Worm (Caenorhabditis elegans) whole organism, L4 larva: Measurements from ENCODE around the gene emc-2.
A peak's percentile ranks its signal among the peaks of the same experiment; 100 is the strongest.

ENCODE experiments used
- D1046.2 ChIP-seq: fragments of 200-800 bp; sonication (Bioruptor generic); IDR thresholded peaks from 2 replicates; pipeline ENCODE4 v1.3.6; 2022; ENCODE audit warnings: missing genetic modification characterization, missing compliant biosample characterization
- F10B5.3 ChIP-seq: sonication (generic microtip); optimal IDR thresholded peaks from 2 replicates; lab custom pipeline; 2016; ENCODE audit warnings: mild to moderate bottlenecking, missing genetic modification characterization, missing compliant biosample characterization
- F37D6.2 ChIP-seq: sonication (generic microtip); optimal IDR thresholded peaks from 2 replicates; lab custom pipeline; 2016; ENCODE audit warnings: mild to moderate bottlenecking, missing genetic modification characterization, missing compliant biosample characterization
- F49E8.2 ChIP-seq: sonication (generic microtip); optimal IDR thresholded peaks from 2 replicates; lab custom pipeline; 2016; ENCODE audit warnings: missing compliant biosample characterization, mild to moderate bottlenecking, missing genetic modification characterization, borderline replicate concordance
- Y48G9A.11 ChIP-seq: fragments of 200-800 bp; sonication (Bioruptor generic); IDR thresholded peaks from 2 replicates; pipeline ENCODE4 v1.3.6; 2022; ENCODE audit warnings: missing genetic modification reagents, missing genetic modification characterization, missing compliant biosample characterization
- ZK337.2 ChIP-seq: fragments of 200-800 bp; sonication (Bioruptor generic); IDR thresholded peaks from 2 replicates; pipeline ENCODE4 v1.3.6; 2022; ENCODE audit warnings: missing genetic modification reagents, missing genetic modification characterization, missing compliant biosample characterization
- aha-1 ChIP-seq: fragments of 150-350 bp; peaks from one replicate; lab custom pipeline; 2014; ENCODE audit warnings: missing biosample characterization, missing genetic modification characterization
- aly-2 ChIP-seq: sonication (generic microtip); optimal IDR thresholded peaks from 2 replicates; lab custom pipeline; 2018; ENCODE audit warnings: missing biosample characterization, missing genetic modification characterization
- attf-4 ChIP-seq: sonication (generic microtip); optimal IDR thresholded peaks from 3 replicates; lab custom pipeline; 2017; ENCODE audit warnings: missing biosample characterization, missing genetic modification characterization
- ceh-20 ChIP-seq: fragments of 200-800 bp; sonication (Bioruptor generic); IDR thresholded peaks from 2 replicates; pipeline ENCODE4 v1.3.6; 2022; ENCODE audit warnings: missing genetic modification reagents, missing genetic modification characterization, missing compliant biosample characterization
- ceh-82 ChIP-seq: sonication (generic microtip); optimal IDR thresholded peaks from 2 replicates; lab custom pipeline; 2017; ENCODE audit warnings: missing biosample characterization, missing genetic modification characterization
- ces-1 ChIP-seq: fragments of 150-350 bp; sonication (generic microtip); optimal IDR thresholded peaks from 4 replicates; lab custom pipeline; 2014; ENCODE audit warnings: missing biosample characterization, missing genetic modification reagents, missing genetic modification characterization
- cey-2 ChIP-seq: sonication (generic microtip); optimal IDR thresholded peaks from 3 replicates; lab custom pipeline; 2017; ENCODE audit warnings: missing genetic modification characterization, mild to moderate bottlenecking, missing compliant biosample characterization, antibody characterized with exemption, borderline replicate concordance; ENCODE audit not compliant: insufficient read depth
- dmd-9 ChIP-seq: fragments of 200-800 bp; sonication (Bioruptor generic); IDR thresholded peaks from 2 replicates; pipeline ENCODE4 v1.3.6; 2022; ENCODE audit warnings: missing genetic modification reagents, missing genetic modification characterization, missing compliant biosample characterization
- dpl-1 ChIP-seq: fragments of 150-350 bp; optimal IDR thresholded peaks from 2 replicates; lab custom pipeline; 2014; ENCODE audit warnings: missing biosample characterization, missing genetic modification reagents, missing genetic modification characterization
- duxl-1 ChIP-seq: sonication (generic microtip); optimal IDR thresholded peaks from 2 replicates; lab custom pipeline; 2016; ENCODE audit warnings: mild to moderate bottlenecking, missing genetic modification characterization, moderate library complexity, missing compliant biosample characterization; ENCODE audit not compliant: poor library complexity
- egl-43 ChIP-seq: fragments of 200-800 bp; sonication (Bioruptor generic); IDR thresholded peaks from 2 replicates; pipeline ENCODE4 v1.3.6; 2022; ENCODE audit warnings: missing genetic modification reagents, missing genetic modification characterization, missing compliant biosample characterization
- fos-1 ChIP-seq: fragments of 150-350 bp; optimal IDR thresholded peaks from 2 replicates; lab custom pipeline; 2014; ENCODE audit warnings: missing biosample characterization, missing genetic modification characterization
- hmg-1.1 ChIP-seq: fragments of 200-800 bp; sonication (Bioruptor generic); IDR thresholded peaks from 2 replicates; pipeline ENCODE4 v1.3.6; 2022; ENCODE audit warnings: missing genetic modification reagents, missing genetic modification characterization, missing compliant biosample characterization
- jun-1 ChIP-seq: fragments of 150-350 bp; optimal IDR thresholded peaks from 2 replicates; lab custom pipeline; 2014; ENCODE audit warnings: missing biosample characterization, missing genetic modification reagents, missing genetic modification characterization
- lim-7 ChIP-seq: fragments of 200-800 bp; sonication (Bioruptor generic); IDR thresholded peaks from 2 replicates; pipeline ENCODE4 v1.3.6; 2022; ENCODE audit warnings: missing genetic modification characterization, missing compliant biosample characterization
- lin-13 ChIP-seq: fragments of 150-350 bp; optimal IDR thresholded peaks from 2 replicates; lab custom pipeline; 2014; ENCODE audit warnings: missing biosample characterization, missing genetic modification reagents, missing genetic modification characterization
- lin-15B ChIP-seq: fragments of 150-350 bp; sonication (generic microtip); optimal IDR thresholded peaks from 3 replicates; lab custom pipeline; 2014; ENCODE audit warnings: missing biosample characterization, missing genetic modification characterization
- lin-29 ChIP-seq: fragments of 200-800 bp; sonication (Bioruptor generic); IDR thresholded peaks from 2 replicates; pipeline ENCODE4 v1.3.6; 2022; ENCODE audit warnings: missing genetic modification reagents, missing genetic modification characterization, missing compliant biosample characterization
- lin-38 ChIP-seq: fragments of 200-800 bp; sonication (Bioruptor generic); IDR thresholded peaks from 2 replicates; pipeline ENCODE4 v1.3.6; 2022; ENCODE audit warnings: missing genetic modification reagents, missing genetic modification characterization, missing compliant biosample characterization
- lin-39 ChIP-seq: fragments of 150-350 bp; optimal IDR thresholded peaks from 2 replicates; lab custom pipeline; 2014; ENCODE audit warnings: missing biosample characterization, missing genetic modification reagents, missing genetic modification characterization
- madf-9 ChIP-seq: fragments of 200-800 bp; sonication (Bioruptor generic); conservative IDR thresholded peaks from 2 replicates; pipeline ENCODE4 v1.3.6; 2022; ENCODE audit warnings: missing genetic modification reagents, missing genetic modification characterization, missing compliant biosample characterization
- mdt-29 ChIP-seq: fragments of 200-800 bp; sonication (Bioruptor generic); IDR thresholded peaks from 2 replicates; pipeline ENCODE4 v1.3.6; 2022; ENCODE audit warnings: missing genetic modification reagents, missing genetic modification characterization, missing compliant biosample characterization
- mes-2 ChIP-seq: sonication (generic microtip); optimal IDR thresholded peaks from 2 replicates; lab custom pipeline; 2016; ENCODE audit warnings: missing genotype, mild to moderate bottlenecking, missing genetic modification characterization, missing compliant biosample characterization; ENCODE audit not compliant: poor library complexity, severe bottlenecking
- mxl-2 ChIP-seq: fragments of 200-800 bp; sonication (Bioruptor generic); conservative IDR thresholded peaks from 2 replicates; pipeline ENCODE4 v1.3.6; 2022; ENCODE audit warnings: missing genetic modification reagents, missing genetic modification characterization, missing compliant biosample characterization
- nhr-25 ChIP-seq: sonication (generic microtip); optimal IDR thresholded peaks from 2 replicates; lab custom pipeline; 2017; ENCODE audit warnings: missing genetic modification characterization, mild to moderate bottlenecking, missing compliant biosample characterization, antibody characterized with exemption, moderate library complexity, borderline replicate concordance; ENCODE audit not compliant: insufficient read depth
- nhr-42 ChIP-seq: fragments of 200-800 bp; sonication (Bioruptor generic); IDR thresholded peaks from 2 replicates; pipeline ENCODE4 v1.3.6; 2022; ENCODE audit warnings: missing genetic modification characterization, missing compliant biosample characterization
- nhr-48 ChIP-seq: sonication (generic microtip); optimal IDR thresholded peaks from 2 replicates; lab custom pipeline; 2016; ENCODE audit warnings: mild to moderate bottlenecking, missing genetic modification characterization, missing compliant biosample characterization
- nhr-6 ChIP-seq: fragments of 150-350 bp; optimal IDR thresholded peaks from 2 replicates; lab custom pipeline; 2014; ENCODE audit warnings: missing biosample characterization, missing genetic modification characterization
- pha-4 ChIP-seq, 2 experiments: fragments of 150-350 bp in 1 of 2; fragments of 200-800 bp in 1 of 2; sonication (Bioruptor generic) in 1 of 2; IDR thresholded peaks in 1 of 2; optimal IDR thresholded peaks in 1 of 2; 2 replicates each; pipeline versions ENCODE4 v1.3.6 to Lab custom; 2014 to 2022; ENCODE audit warnings: missing genetic modification characterization in 2 of 2, missing genetic modification reagents in 2 of 2, missing biosample characterization in 1 of 2, missing compliant biosample characterization in 1 of 2
- set-16 ChIP-seq: fragments of 200-800 bp; sonication (Bioruptor generic); IDR thresholded peaks from 2 replicates; pipeline ENCODE4 v1.3.6; 2022; ENCODE audit warnings: missing genetic modification reagents, missing genetic modification characterization, missing compliant biosample characterization
- skn-1 ChIP-seq: fragments of 150-350 bp; optimal IDR thresholded peaks from 2 replicates; lab custom pipeline; 2014; ENCODE audit warnings: missing biosample characterization, missing genetic modification characterization
- spr-3 ChIP-seq: fragments of 200-800 bp; sonication (Bioruptor generic); optimal IDR thresholded peaks from 2 replicates; lab custom pipeline; 2018; ENCODE audit warnings: mild to moderate bottlenecking, missing genetic modification characterization, missing compliant biosample characterization
- unc-130 ChIP-seq: sonication (generic microtip); optimal IDR thresholded peaks from 2 replicates; lab custom pipeline; 2016; ENCODE audit warnings: missing genetic modification reagents, missing genetic modification characterization, missing compliant biosample characterization
- vab-7 ChIP-seq: fragments of 200-800 bp; sonication (Bioruptor generic); IDR thresholded peaks from 2 replicates; pipeline ENCODE4 v1.3.6; 2022; ENCODE audit warnings: missing genetic modification reagents, missing genetic modification characterization, missing compliant biosample characterization
- zag-1 ChIP-seq: fragments of 150-350 bp; optimal IDR thresholded peaks from 2 replicates; lab custom pipeline; 2014; ENCODE audit warnings: missing biosample characterization, missing genetic modification characterization
- zfp-2 ChIP-seq: sonication (generic microtip); optimal IDR thresholded peaks from 2 replicates; lab custom pipeline; 2016; ENCODE audit warnings: mild to moderate bottlenecking, missing genetic modification characterization, missing compliant biosample characterization
- zip-2 ChIP-seq: fragments of 150-350 bp; optimal IDR thresholded peaks from 2 replicates; lab custom pipeline; 2014; ENCODE audit warnings: missing biosample characterization, missing genetic modification characterization
- ztf-7 ChIP-seq: fragments of 150-350 bp; optimal IDR thresholded peaks from 2 replicates; lab custom pipeline; 2014; ENCODE audit warnings: missing biosample characterization, missing genetic modification characterization

emc-2 gene

ce11 chrII:1326689-1327088, 20.8 kb upstream of the emc-2 start, which contains the start of gene jip-1:
TSS of gene jip-1 (plus strand) at chrII:1326989.
- no peak for TF ChIP-seq lin-13 (GFP tag; lab: Kevin White, UChicago)
- no peak for TF ChIP-seq ceh-20 (GFP tag; lab: Robert Waterston, UW)
- no peak for TF ChIP-seq ztf-7 (tag; lab: Kevin White, UChicago)
- no peak for TF ChIP-seq ceh-82 (tag; lab: Kevin White, UChicago)
- no peak for TF ChIP-seq nhr-42 (GFP tag; lab: Robert Waterston, UW)
- no peak for TF ChIP-seq F10B5.3 (tag; lab: Kevin White, UChicago)
- TF ChIP-seq jun-1: no peak
- TF ChIP-seq pha-4 (GFP tag; IDR thresholded peaks at IDR 0.05; lab: Robert Waterston, UW): no peak
- no peak for TF ChIP-seq pha-4 (tag; optimal IDR thresholded peaks at IDR 0.05; lab: Kevin White, UChicago)
- TF ChIP-seq lin-38: no peak
- no peak for TF ChIP-seq ces-1 (GFP tag; lab: Kevin White, UChicago)
- no peak for TF ChIP-seq mdt-29 (GFP tag; lab: Robert Waterston, UW)
- no peak for TF ChIP-seq lim-7 (GFP tag; lab: Robert Waterston, UW)
- TF ChIP-seq set-16 (GFP tag; lab: Robert Waterston, UW): no peak
- TF ChIP-seq nhr-25 (tag; lab: Kevin White, UChicago): no peak
- TF ChIP-seq vab-7 (GFP tag; lab: Robert Waterston, UW): no peak

- TF ChIP-seq egl-43 (no peak), unc-130 (no peak), F49E8.2 (tag; lab: Kevin White, UChicago) (no peak), zip-2 (tag; lab: Kevin White, UChicago) (no peak), dmd-9 (GFP tag; lab: Robert Waterston, UW) (no peak), mxl-2 (no peak), D1046.2 (GFP tag; lab: Robert Waterston, UW) (no peak), dpl-1 (GFP tag; lab: Kevin White, UChicago) (no peak), lin-39 (tag; lab: Kevin White, UChicago) (no peak), nhr-25 (tag; lab: Kevin White, UChicago) (no peak), madf-9 (no peak), nhr-48 (tag; lab: Kevin White, UChicago) (no peak), attf-4 (no peak), fos-1 (tag; lab: Kevin White, UChicago) (no peak), skn-1 (tag; lab: Kevin White, UChicago) (no peak)
- TF ChIP-seq, all 104 proteins: peak for 0
These were observed 19.7 kb upstream of the emc-2 start for ce11 chrII:1325604-1326003.

- TF ChIP-seq ces-1 (GFP tag; lab: Kevin White, UChicago) (peak; percentile 9), nhr-42 (GFP tag; lab: Robert Waterston, UW) (no peak), spr-3 (GFP tag; lab: Kevin White, UChicago) (no peak)
- TF ChIP-seq, all 104 proteins: peak for 1
These were observed 18.1 kb upstream of the emc-2 start for ce11 chrII:1324017-1324416.

DNA sequence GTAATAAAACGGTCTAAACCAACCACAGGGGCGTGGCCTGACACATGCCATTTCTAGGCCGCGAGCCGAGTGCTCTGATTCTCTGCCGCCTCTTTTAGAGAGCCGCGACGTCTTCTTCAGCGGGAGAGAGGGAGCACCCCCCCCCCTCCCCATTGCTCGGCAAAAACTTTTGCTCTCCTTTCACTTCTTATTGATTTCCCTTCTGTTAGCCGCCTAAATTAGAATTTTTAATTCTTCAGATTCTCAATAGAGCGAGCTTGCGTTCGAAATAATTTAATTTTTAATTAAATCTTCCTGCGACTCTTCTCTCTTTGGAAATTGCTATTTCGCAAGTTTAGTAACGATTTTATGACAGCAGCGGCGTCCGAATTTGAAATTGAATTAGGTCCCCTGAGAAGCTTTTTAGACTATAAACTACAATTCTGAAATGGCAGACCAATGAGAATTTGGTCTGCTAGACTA, 17.3 kb upstream of the emc-2 start:
- 0 out of 2 replicates have a peak, but pooled peaks have one; percentile 4 for TF ChIP-seq lim-7 (GFP tag; lab: Robert Waterston, UW)
- peak; percentile 94 for TF ChIP-seq aha-1 (tag; lab: Kevin White, UChicago)
- peak; percentile 40 for TF ChIP-seq mes-2 (tag; lab: Kevin White, UChicago)
- TF ChIP-seq unc-130: peak; percentile 21
- no peak for TF ChIP-seq mxl-2
- no peak for TF ChIP-seq zfp-2 (tag; lab: Kevin White, UChicago)
- no peak for TF ChIP-seq cey-2
- TF ChIP-seq hmg-1.1 (GFP tag; lab: Robert Waterston, UW): peak; percentile 66
- TF ChIP-seq aly-2 (tag; lab: Kevin White, UChicago): no peak
- TF ChIP-seq F37D6.2 (tag; lab: Kevin White, UChicago): peak; percentile 22
- 0 out of 2 replicates have a peak, but pooled peaks have one; percentile 8 for TF ChIP-seq ZK337.2 (GFP tag; lab: Robert Waterston, UW)
- TF ChIP-seq lin-38: peak; percentile 81
- TF ChIP-seq zag-1 (tag; lab: Kevin White, UChicago): no peak
- TF ChIP-seq lin-29: no peak
- no peak for TF ChIP-seq duxl-1 (tag; lab: Kevin White, UChicago)
- 0 out of 2 replicates have a peak, but pooled peaks have one; percentile 10 for TF ChIP-seq Y48G9A.11 (GFP tag; lab: Robert Waterston, UW)
- no peak for TF ChIP-seq nhr-6 (tag; lab: Kevin White, UChicago)
- no peak for TF ChIP-seq lin-15B (tag; lab: Kevin White, UChicago)
